Worm (Caenorhabditis elegans): ENCODE data around the gene C06A8.6.

ce11 chrII:7814915-7815314 lies 42.6 kb downstream of the C06A8.6 start:
- no peak for TF ChIP-seq lsy-2 (tag; optimal IDR thresholded peaks at IDR 0.05)
- TF ChIP-seq nhr-76 (tag; optimal IDR thresholded peaks at IDR 0.05): no peak
- no peak for TF ChIP-seq sptf-1 (tag; optimal IDR thresholded peaks at IDR 0.05)
- no peak for TF ChIP-seq bed-3 (GFP tag; optimal IDR thresholded peaks at IDR 0.05)
- TF ChIP-seq ceh-39 (tag; optimal IDR thresholded peaks at IDR 0.05): no peak
- no peak for TF ChIP-seq unc-39 (tag; optimal IDR thresholded peaks at IDR 0.05)
- no peak for TF ChIP-seq tbx-8 (GFP tag; optimal IDR thresholded peaks at IDR 0.05)
- TF ChIP-seq ztf-11 (tag; optimal IDR thresholded peaks at IDR 0.05): no peak
- no peak for TF ChIP-seq ceh-43 (GFP tag; optimal IDR thresholded peaks at IDR 0.05)
- no peak for TF ChIP-seq mab-5 (tag; optimal IDR thresholded peaks at IDR 0.05)
- TF ChIP-seq unc-62 (GFP tag; optimal IDR thresholded peaks at IDR 0.05): no peak
- no peak for TF ChIP-seq lin-32 (GFP tag; optimal IDR thresholded peaks at IDR 0.05)
